Fruit fly (Drosophila melanogaster): ENCODE results near the gene Pex12.

Gene Pex12

dm6 chr2L:841708-842107, 25.9 kb downstream of the Pex12 start (continued):
- TF ChIP-seq dysf (GFP tag; IDR thresholded peaks at IDR 0.05): peak; percentile 86
- peak in 1 of 2 experiments; percentile 48 for TF ChIP-seq Eip74EF (GFP tag; optimal IDR thresholded peaks at IDR 0.05)

DNA sequence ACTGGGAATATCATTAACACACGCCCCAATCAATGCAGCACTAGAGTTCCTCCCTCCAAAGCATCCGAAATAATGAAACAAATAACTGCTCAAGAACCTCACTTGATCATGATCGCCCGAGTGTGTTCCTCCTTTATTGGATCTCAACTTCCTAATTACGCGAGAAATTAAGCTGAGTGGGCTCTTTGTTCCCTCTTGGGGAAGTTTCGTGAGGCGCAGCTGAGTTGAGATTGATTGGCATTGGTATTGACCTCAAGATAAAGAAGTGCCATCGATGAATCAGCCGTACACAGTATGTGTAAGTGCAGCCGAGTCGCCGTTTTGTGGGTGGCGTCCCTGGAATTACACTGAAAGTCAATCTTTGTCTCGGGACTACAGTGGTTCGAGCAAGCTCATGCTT, 27.1 kb downstream of the Pex12 start:
- no peak for TF ChIP-seq CG32532 (GFP tag; IDR thresholded peaks at IDR 0.05)
- TF ChIP-seq amos (GFP tag; IDR thresholded peaks at IDR 0.05; ENCODE audit: partially characterized antibody): no peak
- TF ChIP-seq CG6254 (GFP tag; optimal IDR thresholded peaks at IDR 0.05): no peak
- TF ChIP-seq CG15696 (tag; optimal IDR thresholded peaks at IDR 0.05): no peak
- TF ChIP-seq ato (GFP tag; IDR thresholded peaks at IDR 0.05; ENCODE audit: partially characterized antibody): no peak
- TF ChIP-seq HmgZ (tag; optimal IDR thresholded peaks at IDR 0.05): no peak
- no peak for TF ChIP-seq ash1 (GFP tag; optimal IDR thresholded peaks at IDR 0.05)
- no peak for TF ChIP-seq CG3847 (GFP tag; IDR thresholded peaks at IDR 0.05)
- no peak for TF ChIP-seq CG11398 (GFP tag; optimal IDR thresholded peaks at IDR 0.05)
- TF ChIP-seq danr (GFP tag; IDR thresholded peaks at IDR 0.05): no peak
- no peak for TF ChIP-seq fd96Cb (tag; optimal IDR thresholded peaks at IDR 0.05)
- TF ChIP-seq sens (GFP tag): no peak
- no peak for TF ChIP-seq so (GFP tag; IDR thresholded peaks at IDR 0.05)
- TF ChIP-seq kni (GFP tag; optimal IDR thresholded peaks at IDR 0.05): no peak
- TF ChIP-seq CG2116 (GFP tag; optimal IDR thresholded peaks at IDR 0.05): no peak
- no peak for TF ChIP-seq CG12299 (tag; optimal IDR thresholded peaks at IDR 0.05)
- TF ChIP-seq Sry-β (GFP tag; optimal IDR thresholded peaks at IDR 0.05): no peak

DNA sequence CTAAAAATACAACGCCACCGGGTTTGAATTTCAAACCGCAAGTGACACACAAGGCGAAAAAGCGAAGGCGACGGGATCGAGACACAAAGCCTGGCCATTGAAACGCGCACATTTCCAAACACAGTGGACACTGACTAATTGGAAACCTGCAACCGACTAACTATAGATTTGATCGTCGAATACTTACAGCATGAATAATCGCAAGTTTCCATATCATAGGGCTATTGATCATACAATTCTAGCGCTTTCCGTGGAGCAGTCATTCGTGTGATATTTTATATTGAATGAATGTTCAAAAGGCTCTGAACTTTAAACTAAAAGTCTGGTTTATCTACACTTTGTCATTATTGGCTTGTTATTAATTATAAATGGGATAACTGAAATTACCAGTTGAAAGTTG, 27.5 kb downstream of the Pex12 start:
- TF ChIP-seq CG2120 (GFP tag; optimal IDR thresholded peaks at IDR 0.05) (peak; percentile 13), Ets65A (GFP tag) (peak; percentile 2), BtbVII (GFP tag; optimal IDR thresholded peaks at IDR 0.05) (no peak), tio (GFP tag; optimal IDR thresholded peaks at IDR 0.05) (peak; percentile 7), CG4820 (GFP tag; optimal IDR thresholded peaks at IDR 0.05) (no peak), Med (GFP tag) (peak; percentile 21), gem (tag; optimal IDR thresholded peaks at IDR 0.05) (peak; percentile 11), CG11085 (GFP tag; IDR thresholded peaks at IDR 0.05) (no peak), NC2β (GFP tag; optimal IDR thresholded peaks at IDR 0.05) (no peak), HHEX (GFP tag; optimal IDR thresholded peaks at IDR 0.05) (no peak), grau (tag; optimal IDR thresholded peaks at IDR 0.05) (peak; percentile 36), sens (GFP tag) (peak; percentile 28), PHDP (tag; optimal IDR thresholded peaks at IDR 0.05) (peak; percentile 5), Hmr (GFP tag; optimal IDR thresholded peaks at IDR 0.05) (peak; percentile 5), CG13624 (GFP tag; optimal IDR thresholded peaks at IDR 0.05) (no peak), jing (GFP tag; optimal IDR thresholded peaks at IDR 0.05) (no peak)

DNA sequence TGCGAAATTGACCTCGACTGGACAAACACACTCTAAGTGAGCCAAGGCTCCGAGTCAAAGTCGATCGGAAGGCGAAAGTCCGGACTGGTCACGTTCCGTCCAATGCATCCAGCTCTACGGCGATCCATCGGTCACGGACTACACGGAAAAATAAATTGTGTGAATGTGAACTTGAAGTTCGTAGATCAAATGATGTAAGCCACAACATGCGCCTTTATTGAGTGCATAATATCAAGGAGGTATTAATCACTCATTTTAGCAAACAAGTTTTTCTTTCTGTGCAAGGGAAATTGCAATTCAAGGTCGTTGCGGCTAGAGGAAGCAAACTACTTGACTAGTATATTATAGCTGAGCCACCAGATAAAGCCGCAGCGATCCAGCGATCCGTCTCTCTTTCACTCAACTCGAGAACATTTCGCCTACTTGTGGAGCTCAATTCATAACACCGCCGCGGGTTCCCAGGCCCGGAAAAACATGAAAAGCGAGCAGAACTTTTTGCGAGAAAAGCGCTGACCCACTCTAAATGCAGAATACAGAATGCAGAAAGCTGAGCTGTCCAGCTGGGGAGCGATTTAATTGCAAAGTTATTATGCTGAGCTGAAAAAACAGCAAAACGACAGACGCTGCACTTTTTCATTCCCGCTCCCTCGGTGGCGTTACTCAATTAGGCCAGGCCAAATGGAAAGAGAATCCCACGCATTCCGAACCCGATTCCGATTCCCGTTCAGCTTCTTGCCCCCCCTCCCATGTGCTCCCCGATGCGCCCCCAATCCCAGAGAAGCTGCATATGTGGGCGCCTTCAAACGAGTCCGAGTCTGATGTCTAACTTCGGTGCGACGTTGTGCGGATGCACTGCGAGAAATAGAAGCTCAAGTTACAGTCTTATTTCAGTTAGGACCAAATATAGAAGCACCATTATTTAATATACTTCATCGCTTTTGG, 28.3 kb downstream of the Pex12 start:
- TF ChIP-seq ssp (GFP tag; IDR thresholded peaks at IDR 0.05) (no peak), CG10565 (GFP tag; optimal IDR thresholded peaks at IDR 0.05) (no peak), Ets65A (GFP tag) (peak; percentile 9), abd-A (tag; optimal IDR thresholded peaks at IDR 0.05) (no peak), Hmr (GFP tag; optimal IDR thresholded peaks at IDR 0.05) (no peak), HLH3B (GFP tag; IDR thresholded peaks at IDR 0.05) (0 out of 2 replicates have a peak, but pooled peaks have one; percentile 11), br (optimal IDR thresholded peaks at IDR 0.05) (no peak), gce (GFP tag; IDR thresholded peaks at IDR 0.05) (no peak), tll (GFP tag; optimal IDR thresholded peaks at IDR 0.05) (no peak), CG7372 (GFP tag; IDR thresholded peaks at IDR 0.05) (no peak), dati (GFP tag; IDR thresholded peaks at IDR 0.05) (no peak), Dek (tag; optimal IDR thresholded peaks at IDR 0.05) (no peak), CG9797 (GFP tag; optimal IDR thresholded peaks at IDR 0.05) (no peak), so (GFP tag; IDR thresholded peaks at IDR 0.05) (peak; percentile 6; the same call in 1 of the 3 replicates), slp2 (GFP tag; optimal IDR thresholded peaks at IDR 0.05) (no peak)
